Worm (Caenorhabditis elegans) whole organism, late embryonic: ENCODE measurements around the gene K02E2.11.

Experiments
- C08G9.2 ChIP-seq: sonication (generic microtip); optimal IDR thresholded peaks from 2 replicates; lab custom pipeline; 2016; ENCODE audit warnings: mild to moderate bottlenecking, missing genetic modification characterization, moderate library complexity, missing compliant biosample characterization
- K09A11.1 ChIP-seq: sonication (generic microtip); optimal IDR thresholded peaks from 2 replicates; lab custom pipeline; 2017; ENCODE audit warnings: antibody characterized with exemption, mild to moderate bottlenecking, missing genetic modification characterization, missing compliant biosample characterization; ENCODE audit not compliant: insufficient read depth
- T23F11.4 ChIP-seq: fragments of 200-800 bp; sonication (Bioruptor generic); optimal IDR thresholded peaks from 2 replicates; lab custom pipeline; 2018; ENCODE audit warnings: mild to moderate bottlenecking, missing genetic modification characterization, missing compliant biosample characterization
- Y22D7AL.16 ChIP-seq: sonication (generic microtip); optimal IDR thresholded peaks from 2 replicates; lab custom pipeline; 2016; ENCODE audit warnings: missing genetic modification characterization, missing compliant biosample characterization
- ahr-1 ChIP-seq: sonication (generic microtip); optimal IDR thresholded peaks from 2 replicates; lab custom pipeline; 2016; ENCODE audit warnings: missing genetic modification characterization, missing compliant biosample characterization
- ama-1 ChIP-seq: fragments of 150-350 bp; optimal IDR thresholded peaks from 2 replicates; lab custom pipeline; 2014
- ceh-18 ChIP-seq: sonication (generic microtip); optimal IDR thresholded peaks from 2 replicates; lab custom pipeline; 2016; ENCODE audit warnings: missing genetic modification characterization, missing compliant biosample characterization
- ceh-31 ChIP-seq: sonication (generic microtip); optimal IDR thresholded peaks from 2 replicates; lab custom pipeline; 2016; ENCODE audit warnings: missing genetic modification characterization, missing compliant biosample characterization
- ceh-48 ChIP-seq: sonication (generic microtip); optimal IDR thresholded peaks from 2 replicates; lab custom pipeline; 2016; ENCODE audit warnings: missing genetic modification characterization, inconsistent platforms, missing compliant biosample characterization
- ceh-6 ChIP-seq: fragments of 200-800 bp; sonication (Bioruptor generic); optimal IDR thresholded peaks from 2 replicates; lab custom pipeline; 2018; ENCODE audit warnings: mild to moderate bottlenecking, missing genetic modification characterization, missing compliant biosample characterization
- dmd-4 ChIP-seq: sonication (generic microtip); optimal IDR thresholded peaks from 2 replicates; lab custom pipeline; 2016; ENCODE audit warnings: borderline replicate concordance, missing genetic modification characterization, missing compliant biosample characterization
- dve-1 ChIP-seq: sonication (generic microtip); optimal IDR thresholded peaks from 2 replicates; lab custom pipeline; 2017; ENCODE audit warnings: antibody characterized with exemption, mild to moderate bottlenecking, missing genetic modification characterization, missing compliant biosample characterization
- elt-2 ChIP-seq: sonication (generic microtip); optimal IDR thresholded peaks from 2 replicates; lab custom pipeline; 2016; ENCODE audit warnings: missing genetic modification reagents, missing genetic modification characterization, missing compliant biosample characterization
- elt-4 ChIP-seq: sonication (generic microtip); optimal IDR thresholded peaks from 2 replicates; lab custom pipeline; 2016; ENCODE audit warnings: missing genetic modification characterization, missing compliant biosample characterization
- fkh-10 ChIP-seq: fragments of 150-350 bp; optimal IDR thresholded peaks from 2 replicates; lab custom pipeline; 2014; ENCODE audit warnings: missing biosample characterization, missing genetic modification reagents, missing genetic modification characterization
- fkh-6 ChIP-seq: sonication (generic microtip); optimal IDR thresholded peaks from 2 replicates; lab custom pipeline; 2016; ENCODE audit warnings: missing genetic modification characterization, missing compliant biosample characterization
- gmeb-2 ChIP-seq: sonication (generic microtip); optimal IDR thresholded peaks from 2 replicates; lab custom pipeline; 2016; ENCODE audit warnings: missing genetic modification characterization, inconsistent platforms, missing compliant biosample characterization
- hlh-13 ChIP-seq: fragments of 200-800 bp; sonication (Bioruptor generic); optimal IDR thresholded peaks from 2 replicates; lab custom pipeline; 2018; ENCODE audit warnings: mild to moderate bottlenecking, missing genetic modification characterization, missing compliant biosample characterization
- hlh-30 ChIP-seq: sonication (generic microtip); optimal IDR thresholded peaks from 2 replicates; lab custom pipeline; 2017; ENCODE audit warnings: antibody characterized with exemption, missing genetic modification characterization, missing compliant biosample characterization; ENCODE audit not compliant: insufficient read depth
- lim-6 ChIP-seq: sonication (generic microtip); optimal IDR thresholded peaks from 2 replicates; lab custom pipeline; 2016; ENCODE audit warnings: missing genetic modification characterization, missing compliant biosample characterization
- madf-2 ChIP-seq: sonication (generic microtip); optimal IDR thresholded peaks from 2 replicates; lab custom pipeline; 2017; ENCODE audit warnings: missing genetic modification characterization, missing compliant biosample characterization
- mec-3 ChIP-seq: sonication (generic microtip); optimal IDR thresholded peaks from 2 replicates; lab custom pipeline; 2016; ENCODE audit warnings: borderline replicate concordance, missing genetic modification characterization, missing compliant biosample characterization
- nfya-1 ChIP-seq: sonication (generic microtip); optimal IDR thresholded peaks from 2 replicates; lab custom pipeline; 2017; ENCODE audit warnings: missing genetic modification characterization, mild to moderate bottlenecking, missing compliant biosample characterization, antibody characterized with exemption, moderate library complexity
- npax-4 ChIP-seq: sonication (generic microtip); optimal IDR thresholded peaks from 2 replicates; lab custom pipeline; 2016; ENCODE audit warnings: missing genetic modification characterization, missing compliant biosample characterization
- pag-3 ChIP-seq: sonication (generic microtip); optimal IDR thresholded peaks from 2 replicates; lab custom pipeline; 2016; ENCODE audit warnings: missing compliant biosample characterization, missing genetic modification characterization, borderline replicate concordance
- pax-1 ChIP-seq: fragments of 150-350 bp; optimal IDR thresholded peaks from 2 replicates; lab custom pipeline; 2014; ENCODE audit warnings: missing biosample characterization, missing genetic modification characterization
- pha-4 ChIP-seq: fragments of 150-350 bp; optimal IDR thresholded peaks from 2 replicates; lab custom pipeline; 2018; ENCODE audit warnings: missing biosample characterization, missing genetic modification reagents, missing genetic modification characterization
- pros-1 ChIP-seq: fragments of 150-350 bp; optimal IDR thresholded peaks from 2 replicates; lab custom pipeline; 2014; ENCODE audit warnings: missing biosample characterization, missing genetic modification reagents, missing genetic modification characterization
- ref-2 ChIP-seq: sonication (generic microtip); optimal IDR thresholded peaks from 2 replicates; lab custom pipeline; 2016; ENCODE audit warnings: missing genetic modification characterization, missing compliant biosample characterization
- rnt-1 ChIP-seq: sonication (generic microtip); optimal IDR thresholded peaks from 2 replicates; lab custom pipeline; 2016; ENCODE audit warnings: missing genetic modification characterization, missing compliant biosample characterization
- sox-2 ChIP-seq: fragments of 200-800 bp; sonication (Bioruptor generic); IDR thresholded peaks from 2 replicates; pipeline ENCODE4 v1.3.6; 2022; ENCODE audit warnings: missing genetic modification reagents, missing genetic modification characterization, missing compliant biosample characterization
- sox-4 ChIP-seq: sonication (generic microtip); optimal IDR thresholded peaks from 2 replicates; lab custom pipeline; 2017; ENCODE audit warnings: mild to moderate bottlenecking, missing genetic modification characterization, inconsistent platforms, missing compliant biosample characterization
- unc-42 ChIP-seq: sonication (generic microtip); optimal IDR thresholded peaks from 2 replicates; lab custom pipeline; 2016; ENCODE audit warnings: missing genotype, missing genetic modification characterization, missing compliant biosample characterization
- zip-5 ChIP-seq: sonication (generic microtip); optimal IDR thresholded peaks from 2 replicates; lab custom pipeline; 2016; ENCODE audit warnings: missing genetic modification characterization, missing compliant biosample characterization
- ztf-16 ChIP-seq: sonication (generic microtip); optimal IDR thresholded peaks from 2 replicates; lab custom pipeline; 2017; ENCODE audit warnings: missing genetic modification characterization, missing compliant biosample characterization

Gene K02E2.11

ce11 chrV:20375236-20375635 lies 7.9 kb upstream of the K02E2.11 start, which contains the start of gene ins-35:
Gene ins-35, plus strand, starts transcription at chrV:20375536.
- TF ChIP-seq madf-2 (tag; lab: Kevin White, UChicago) (no peak), elt-2 (tag; lab: Kevin White, UChicago) (no peak), C08G9.2 (no peak), dmd-4 (tag; lab: Kevin White, UChicago) (no peak), hlh-13 (no peak), mec-3 (tag; lab: Kevin White, UChicago) (no peak), ztf-16 (tag; lab: Kevin White, UChicago) (no peak), T23F11.4 (GFP tag; lab: Kevin White, UChicago) (no peak), zip-5 (no peak), pha-4 (tag; lab: Kevin White, UChicago) (no peak), ama-1 (no peak), pag-3 (tag; lab: Kevin White, UChicago) (no peak), fkh-6 (tag; lab: Kevin White, UChicago) (no peak), sox-2 (GFP tag; lab: Robert Waterston, UW) (no peak), elt-4 (tag; lab: Kevin White, UChicago) (no peak), rnt-1 (tag; lab: Kevin White, UChicago) (no peak), npax-4 (tag; lab: Kevin White, UChicago) (no peak), lim-6 (tag; lab: Kevin White, UChicago) (no peak), ref-2 (no peak), gmeb-2 (tag; lab: Kevin White, UChicago) (no peak)

DNA sequence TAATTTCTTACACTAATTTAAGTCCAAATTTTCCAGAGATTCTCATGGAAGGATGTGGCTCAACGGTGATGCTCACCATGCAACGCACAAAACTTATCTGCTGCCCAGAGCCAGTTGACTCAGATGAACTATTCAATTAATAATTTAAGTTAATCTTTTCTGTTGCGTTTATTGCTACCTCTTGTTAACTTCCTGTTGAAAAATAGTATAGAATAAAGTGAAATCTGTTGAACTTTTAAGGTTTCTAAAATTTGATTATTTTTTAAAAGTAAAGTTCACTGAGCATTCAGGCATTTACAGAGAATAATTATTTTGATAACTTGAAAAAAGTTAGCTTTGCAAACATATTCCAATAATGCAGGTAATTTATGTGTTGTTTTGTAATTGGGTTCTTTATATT lies 7.0 kb upstream of the K02E2.11 start:
- TF ChIP-seq unc-42 (tag; lab: Kevin White, UChicago) (no peak), pros-1 (no peak), hlh-30 (tag; lab: Kevin White, UChicago) (no peak), T23F11.4 (GFP tag; lab: Kevin White, UChicago) (no peak), Y22D7AL.16 (no peak), ceh-31 (tag; lab: Kevin White, UChicago) (no peak), zip-5 (no peak), pax-1 (tag; lab: Kevin White, UChicago) (no peak), sox-4 (tag; lab: Kevin White, UChicago) (no peak)

DNA sequence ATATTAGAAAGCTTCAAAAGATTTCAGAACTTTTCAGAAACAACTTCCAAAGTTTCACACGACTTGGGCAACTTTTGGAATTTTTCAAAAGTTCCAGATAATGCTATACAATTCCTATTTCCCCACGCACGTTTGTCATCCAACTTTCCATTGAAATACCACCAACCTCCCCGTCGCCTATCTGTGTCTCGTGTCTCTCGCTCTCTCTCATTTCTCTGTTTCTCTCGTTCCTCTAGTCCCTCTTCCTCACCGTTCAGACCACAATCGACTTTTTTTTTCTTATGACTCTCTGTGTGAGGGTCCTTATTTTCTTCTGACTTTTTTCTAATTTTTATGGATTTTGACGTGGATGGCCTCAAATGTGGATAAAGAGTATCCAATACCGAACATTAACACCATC lies 2.8 kb upstream of the K02E2.11 start, which contains the start of gene K02E2.6:
Gene K02E2.6, plus strand, starts transcription at position 242 of the 400 bp plus-strand sequence.
- TF ChIP-seq ceh-18 (no peak), ref-2 (no peak), ceh-48 (peak; percentile 48), K09A11.1 (tag; lab: Kevin White, UChicago) (no peak), ceh-6 (GFP tag; lab: Kevin White, UChicago) (no peak), ceh-31 (tag; lab: Kevin White, UChicago) (peak; percentile 13), fkh-10 (GFP tag; lab: Kevin White, UChicago) (no peak), npax-4 (tag; lab: Kevin White, UChicago) (no peak), ahr-1 (no peak), elt-2 (tag; lab: Kevin White, UChicago) (no peak), hlh-30 (tag; lab: Kevin White, UChicago) (peak; percentile 63), pax-1 (tag; lab: Kevin White, UChicago) (no peak), nfya-1 (tag; lab: Kevin White, UChicago) (peak; percentile 23)
- TF ChIP-seq, all 69 proteins: peak for 4

DNA sequence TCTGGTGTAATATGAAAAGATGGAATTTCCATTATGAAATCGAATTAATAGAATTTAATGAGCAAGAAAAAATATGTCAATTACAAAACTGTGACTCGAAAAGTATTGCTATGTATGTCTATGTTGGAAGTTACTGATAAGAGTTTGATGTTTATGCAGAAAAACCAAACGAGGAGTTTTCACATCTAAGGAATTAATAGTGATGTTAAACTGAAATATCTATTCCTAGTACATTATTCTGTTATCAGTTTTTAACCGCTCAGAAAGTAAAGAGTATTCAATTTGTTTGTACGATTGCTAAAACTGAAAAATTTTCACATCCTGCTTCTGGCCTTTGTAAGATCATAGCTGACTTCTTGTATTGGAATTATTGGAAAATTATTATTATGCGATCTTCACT lies 3.8 kb downstream of the K02E2.11 start, which contains the start of gene K02E2.7:
Gene K02E2.7, minus strand, starts transcription at position 101 of the 400 bp plus-strand sequence.
- no peak for TF ChIP-seq dve-1 (tag; lab: Kevin White, UChicago)
